Fruit fly (Drosophila melanogaster) S2 (cell line): ENCODE data around the gene lectin-28C.

Source experiments
- CG8478 ChIP-seq: fragments of >200 bp; optimal IDR thresholded peaks from 2 replicates; lab custom pipeline; 2018
- CTCF ChIP-seq, 2 experiments: fragments of >200 bp; optimal IDR thresholded peaks; 2 replicates each; lab custom pipeline; 2018

dm6 chr2L:7827045-7828004, 29.6 kb upstream of the lectin-28C start, which contains the start of the genes Rack1 and mts:
- TF ChIP-seq CG8478 (lab: Kevin White, UChicago) (no peak), CTCF (optimal IDR thresholded peaks at IDR 0.05; lab: Kevin White, UChicago) (peak in 1 of 2 experiments; percentile 22)
